Worm (Caenorhabditis elegans) whole organism, L1 larva: ENCODE results near the gene F41G3.6.

Source experiments
- C16A3.4 ChIP-seq: fragments of 150-350 bp; optimal IDR thresholded peaks from 2 replicates; lab custom pipeline; 2014; ENCODE audit warnings: missing biosample characterization, missing genetic modification characterization
- C34B4.2 ChIP-seq: sonication (generic microtip); optimal IDR thresholded peaks from 2 replicates; lab custom pipeline; 2017; ENCODE audit warnings: mild to moderate bottlenecking, missing genetic modification characterization, missing compliant biosample characterization
- F16B12.6 ChIP-seq: fragments of 150-350 bp; optimal IDR thresholded peaks from 2 replicates; lab custom pipeline; 2014; ENCODE audit warnings: missing biosample characterization, missing genetic modification characterization
- alr-1 ChIP-seq: fragments of 200-800 bp; sonication (Bioruptor generic); optimal IDR thresholded peaks from 2 replicates; lab custom pipeline; 2018; ENCODE audit warnings: borderline replicate concordance, mild to moderate bottlenecking, missing genetic modification characterization, missing compliant biosample characterization
- ama-1 ChIP-seq: fragments of 150-350 bp; optimal IDR thresholded peaks from 2 replicates; lab custom pipeline; 2014
- ceh-63 ChIP-seq: fragments of 200-800 bp; sonication (Bioruptor generic); optimal IDR thresholded peaks from 2 replicates; lab custom pipeline; 2018; ENCODE audit warnings: mild to moderate bottlenecking, missing genetic modification characterization, missing compliant biosample characterization
- ceh-82 ChIP-seq, 3 experiments: fragments of 150-350 bp in 1 of 3; sonication (generic microtip) in 2 of 3; optimal IDR thresholded peaks; 2 replicates each; lab custom pipeline; 2014 to 2017; ENCODE audit warnings: missing biosample characterization in 3 of 3, missing genetic modification characterization in 3 of 3
- dpl-1 ChIP-seq, 3 experiments: fragments of 150-350 bp in 2 of 3; sonication (generic microtip) in 1 of 3; optimal IDR thresholded peaks; 2 replicates each; lab custom pipeline; 2014 to 2017; ENCODE audit warnings: missing biosample characterization in 3 of 3, missing genetic modification characterization in 3 of 3, missing genetic modification reagents in 3 of 3
- efl-1 ChIP-seq, 4 experiments: fragments of 150-350 bp; optimal IDR thresholded peaks in 3 of 4; peaks in 1 of 4; 1 replicate in 1 of 4; 2 replicates in 3 of 4; lab custom pipeline; 2014; ENCODE audit warnings: missing biosample characterization in 2 of 4, missing genetic modification characterization in 2 of 4, missing genetic modification reagents in 2 of 4
- elt-2 ChIP-seq: sonication (generic microtip); optimal IDR thresholded peaks from 2 replicates; lab custom pipeline; 2016; ENCODE audit warnings: missing genetic modification characterization, mild to moderate bottlenecking, inconsistent platforms, missing compliant biosample characterization, missing genetic modification reagents
- elt-3 ChIP-seq, 6 experiments: fragments of 150-350 bp in 1 of 6; sonication (generic microtip); optimal IDR thresholded peaks; 2 replicates each; lab custom pipeline; 2017 to 2018; ENCODE audit warnings: missing biosample characterization in 6 of 6, missing genetic modification characterization in 6 of 6, inconsistent platforms in 1 of 6
- fkh-10 ChIP-seq: sonication (generic microtip); optimal IDR thresholded peaks from 2 replicates; lab custom pipeline; 2017; ENCODE audit warnings: missing biosample characterization, missing genetic modification reagents, missing genetic modification characterization
- fkh-4 ChIP-seq: sonication (generic microtip); optimal IDR thresholded peaks from 2 replicates; lab custom pipeline; 2016; ENCODE audit warnings: missing compliant biosample characterization, missing genetic modification characterization, borderline replicate concordance
- fkh-8 ChIP-seq: sonication (generic microtip); optimal IDR thresholded peaks from 2 replicates; lab custom pipeline; 2016; ENCODE audit warnings: mild to moderate bottlenecking, missing genetic modification characterization, missing compliant biosample characterization
- grh-1 ChIP-seq: fragments of 200-800 bp; sonication (Bioruptor generic); IDR thresholded peaks from 2 replicates; pipeline ENCODE4 v1.3.6; 2022; ENCODE audit warnings: missing genetic modification reagents, missing genetic modification characterization, missing compliant biosample characterization
- hlh-17 ChIP-seq: fragments of 200-800 bp; sonication (Bioruptor generic); optimal IDR thresholded peaks from 2 replicates; lab custom pipeline; 2018; ENCODE audit warnings: missing genetic modification characterization, mild to moderate bottlenecking, missing compliant biosample characterization, moderate library complexity, borderline replicate concordance
- hlh-4 ChIP-seq: sonication (generic microtip); optimal IDR thresholded peaks from 2 replicates; lab custom pipeline; 2016; ENCODE audit warnings: mild to moderate bottlenecking, missing genetic modification characterization, missing compliant biosample characterization
- hpl-2 ChIP-seq: fragments of 150-350 bp; optimal IDR thresholded peaks from 2 replicates; lab custom pipeline; 2014; ENCODE audit warnings: missing biosample characterization, missing genetic modification reagents, missing genetic modification characterization
- irx-1 ChIP-seq: sonication (generic microtip); optimal IDR thresholded peaks from 2 replicates; lab custom pipeline; 2016; ENCODE audit warnings: missing genetic modification characterization, missing compliant biosample characterization
- isw-1 ChIP-seq: fragments of 200-800 bp; sonication (Bioruptor generic); IDR thresholded peaks from 2 replicates; pipeline ENCODE4 v1.3.6; 2022; ENCODE audit warnings: missing genetic modification characterization, missing compliant biosample characterization
- lin-15B ChIP-seq: fragments of 150-350 bp; sonication (generic microtip); optimal IDR thresholded peaks from 3 replicates; lab custom pipeline; 2014; ENCODE audit warnings: missing biosample characterization, missing genetic modification characterization
- lin-35 ChIP-seq, 2 experiments: fragments of 150-350 bp; optimal IDR thresholded peaks; 2 replicates each; lab custom pipeline; 2014; ENCODE audit warnings: missing biosample characterization in 2 of 2, missing genetic modification characterization in 2 of 2, missing genetic modification reagents in 2 of 2
- lin-39 ChIP-seq: fragments of 150-350 bp; optimal IDR thresholded peaks from 2 replicates; lab custom pipeline; 2014; ENCODE audit warnings: missing biosample characterization, missing genetic modification reagents, missing genetic modification characterization
- lir-3 ChIP-seq: sonication (generic microtip); optimal IDR thresholded peaks from 2 replicates; lab custom pipeline; 2016; ENCODE audit warnings: mild to moderate bottlenecking, missing genetic modification characterization, moderate library complexity, missing compliant biosample characterization; ENCODE audit not compliant: poor library complexity
- mab-9 ChIP-seq: fragments of 200-800 bp; sonication (Bioruptor generic); IDR thresholded peaks from 2 replicates; pipeline ENCODE4 v1.3.6; 2022; ENCODE audit warnings: missing genetic modification reagents, missing genetic modification characterization, missing compliant biosample characterization
- mdl-1 ChIP-seq, 2 experiments: fragments of 150-350 bp; optimal IDR thresholded peaks; 2 replicates each; lab custom pipeline; 2014 to 2017; ENCODE audit warnings: missing biosample characterization in 2 of 2, missing genetic modification characterization in 2 of 2, inconsistent platforms in 1 of 2
- mef-2 ChIP-seq: fragments of 150-350 bp; optimal IDR thresholded peaks from 2 replicates; lab custom pipeline; 2014; ENCODE audit warnings: missing biosample characterization, missing genetic modification characterization
- mep-1 ChIP-seq: fragments of 150-350 bp; optimal IDR thresholded peaks from 2 replicates; lab custom pipeline; 2014; ENCODE audit warnings: missing biosample characterization, missing genetic modification characterization
- nhr-11 ChIP-seq: fragments of 150-350 bp; optimal IDR thresholded peaks from 2 replicates; lab custom pipeline; 2014; ENCODE audit warnings: missing biosample characterization, missing genetic modification characterization
- nhr-19 ChIP-seq: fragments of 200-800 bp; sonication (Bioruptor generic); conservative IDR thresholded peaks from 2 replicates; pipeline ENCODE4 v1.3.6; 2022; ENCODE audit warnings: missing genetic modification characterization, missing compliant biosample characterization
- nhr-20 ChIP-seq: sonication (generic microtip); optimal IDR thresholded peaks from 2 replicates; lab custom pipeline; 2016; ENCODE audit warnings: mild to moderate bottlenecking, missing genetic modification characterization, missing compliant biosample characterization
- nhr-237 ChIP-seq: fragments of 150-350 bp; optimal IDR thresholded peaks from 2 replicates; lab custom pipeline; 2014; ENCODE audit warnings: missing biosample characterization, missing genetic modification characterization
- nhr-47 ChIP-seq: sonication (generic microtip); optimal IDR thresholded peaks from 2 replicates; lab custom pipeline; 2016; ENCODE audit warnings: mild to moderate bottlenecking, missing genetic modification characterization, moderate library complexity, missing compliant biosample characterization
- nhr-76 ChIP-seq: sonication (generic microtip); optimal IDR thresholded peaks from 2 replicates; lab custom pipeline; 2017; ENCODE audit warnings: missing biosample characterization, missing genetic modification characterization
- nhr-84 ChIP-seq: sonication (generic microtip); optimal IDR thresholded peaks from 2 replicates; lab custom pipeline; 2017; ENCODE audit warnings: missing biosample characterization, missing genetic modification characterization
- nhr-85 ChIP-seq: sonication (generic microtip); peaks from one replicate; lab custom pipeline; 2016; ENCODE audit warnings: missing genetic modification characterization, inconsistent platforms, missing compliant biosample characterization
- rnt-1 ChIP-seq: sonication (generic microtip); optimal IDR thresholded peaks from 2 replicates; lab custom pipeline; 2016; ENCODE audit warnings: mild to moderate bottlenecking, missing genetic modification characterization, moderate library complexity, missing compliant biosample characterization
- skn-1 ChIP-seq: fragments of 150-350 bp; optimal IDR thresholded peaks from 2 replicates; lab custom pipeline; 2014; ENCODE audit warnings: missing biosample characterization, missing genetic modification characterization
- snu-23 ChIP-seq: sonication (generic microtip); optimal IDR thresholded peaks from 2 replicates; lab custom pipeline; 2016; ENCODE audit warnings: missing genetic modification characterization, missing compliant biosample characterization
- sptf-1 ChIP-seq: fragments of 150-350 bp; optimal IDR thresholded peaks from 2 replicates; lab custom pipeline; 2014; ENCODE audit warnings: missing biosample characterization, missing genetic modification characterization
- sup-37 ChIP-seq: fragments of 200-800 bp; sonication (Bioruptor generic); optimal IDR thresholded peaks from 2 replicates; lab custom pipeline; 2018; ENCODE audit warnings: mild to moderate bottlenecking, missing genetic modification characterization, missing compliant biosample characterization
- swsn-7 ChIP-seq: sonication (generic microtip); optimal IDR thresholded peaks from 2 replicates; lab custom pipeline; 2016; ENCODE audit warnings: missing genetic modification characterization, missing compliant biosample characterization
- tbx-2 ChIP-seq: sonication (generic microtip); optimal IDR thresholded peaks from 2 replicates; lab custom pipeline; 2016; ENCODE audit warnings: missing genetic modification characterization, missing compliant biosample characterization
- unc-130 ChIP-seq: fragments of 150-350 bp; optimal IDR thresholded peaks from 2 replicates; lab custom pipeline; 2017; ENCODE audit warnings: missing biosample characterization, missing genetic modification characterization, inconsistent platforms
- unc-62 ChIP-seq: fragments of 150-350 bp; optimal IDR thresholded peaks from 2 replicates; lab custom pipeline; 2014; ENCODE audit warnings: missing biosample characterization, missing genetic modification reagents, missing genetic modification characterization
- unc-86 ChIP-seq: sonication (generic microtip); optimal IDR thresholded peaks from 2 replicates; lab custom pipeline; 2016; ENCODE audit warnings: missing genetic modification characterization, missing compliant biosample characterization
- unc-98 ChIP-seq: fragments of 200-800 bp; sonication (Bioruptor generic); IDR thresholded peaks from 2 replicates; pipeline ENCODE4 v1.3.6; 2022; ENCODE audit warnings: missing genetic modification characterization, missing compliant biosample characterization
- vab-15 ChIP-seq: sonication (generic microtip); optimal IDR thresholded peaks from 2 replicates; lab custom pipeline; 2017; ENCODE audit warnings: missing genotype, mild to moderate bottlenecking, missing genetic modification characterization, missing compliant biosample characterization
- zag-1 ChIP-seq: fragments of 150-350 bp; optimal IDR thresholded peaks from 2 replicates; lab custom pipeline; 2014; ENCODE audit warnings: missing biosample characterization, missing genetic modification characterization
- ztf-11 ChIP-seq, 2 experiments: sonication (generic microtip); optimal IDR thresholded peaks; 2 replicates each; lab custom pipeline; 2016 to 2017; ENCODE audit warnings: missing genetic modification characterization in 2 of 2, missing biosample characterization in 1 of 2, missing compliant biosample characterization in 1 of 2

The F41G3.6 gene

DNA sequence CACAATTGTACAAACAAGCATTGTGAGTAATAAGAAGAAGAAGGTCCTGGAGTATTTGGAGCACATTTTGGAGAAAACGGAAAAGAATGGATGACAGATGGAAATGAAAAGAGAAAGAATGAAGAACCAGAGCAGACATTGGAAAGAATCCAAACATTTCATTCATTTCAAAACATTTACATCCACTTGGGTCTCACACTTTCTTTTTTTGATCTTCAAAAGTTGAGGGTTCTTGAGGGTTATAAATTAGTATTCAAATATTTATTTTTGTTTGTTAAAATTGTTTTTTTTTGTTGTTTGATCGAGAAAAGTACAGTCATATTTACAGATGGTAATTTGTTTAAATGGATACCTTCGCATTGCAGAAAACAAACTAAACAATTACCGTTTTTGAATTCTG lies 9.0 kb upstream of the F41G3.6 start, which contains the start of gene T14B4.9:
TSS of gene T14B4.9 (minus strand) at position 101 of the 400 bp plus-strand sequence.
- TF ChIP-seq sup-37 (GFP tag; lab: Kevin White, UChicago) (no peak), lin-35 (GFP tag; optimal IDR thresholded peaks at IDR 0.05; lab: Kevin White, UChicago) (no peak), mab-9 (GFP tag; lab: Robert Waterston, UW) (no peak), nhr-85 (no peak), zag-1 (tag; lab: Kevin White, UChicago) (no peak), tbx-2 (no peak), unc-98 (no peak), elt-3 (tag; optimal IDR thresholded peaks at IDR 0.05; lab: Kevin White, UChicago) (no peak), nhr-20 (tag; lab: Kevin White, UChicago) (no peak)

DNA sequence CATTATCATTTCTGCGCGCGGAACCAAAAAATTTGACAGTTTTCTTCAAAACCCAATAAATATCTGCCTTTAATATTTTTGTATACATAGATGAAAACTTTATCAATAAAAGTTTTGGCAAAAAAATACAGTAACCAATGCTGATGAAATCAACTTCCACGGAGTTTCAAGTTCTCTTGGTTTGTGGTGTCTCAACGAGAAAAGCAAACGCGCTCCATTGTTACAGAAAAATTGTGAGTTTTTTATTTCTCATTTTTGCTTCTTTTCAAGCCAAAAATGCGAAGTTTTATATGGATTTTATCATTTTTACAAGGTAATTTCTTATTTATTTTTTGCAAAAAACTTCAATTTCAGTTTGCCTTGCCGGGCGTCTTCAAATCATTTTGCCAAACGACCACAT lies 8.0 kb upstream of the F41G3.6 start, which contains the start of gene T14B4.3:
TSS of gene T14B4.3 (plus strand) at position 264 of the 400 bp plus-strand sequence.
- peak; percentile 60 for TF ChIP-seq snu-23 (GFP tag; lab: Kevin White, UChicago)
- TF ChIP-seq unc-130 (tag; lab: Kevin White, UChicago), result no peak
- TF ChIP-seq ama-1, result no peak
- no peak for TF ChIP-seq irx-1 (tag; lab: Kevin White, UChicago)
- no peak for TF ChIP-seq alr-1 (tag; lab: Kevin White, UChicago)
- peak; percentile 78 for TF ChIP-seq lin-15B (tag; lab: Kevin White, UChicago)
- TF ChIP-seq sptf-1 (tag; lab: Kevin White, UChicago), result no peak
- TF ChIP-seq efl-1 (optimal IDR thresholded peaks at IDR 0.05; lab: Kevin White, UChicago), result peak; percentile 75 to 82
- peak; percentile 57 to 96 for TF ChIP-seq efl-1 (GFP tag; optimal IDR thresholded peaks at IDR 0.05 in 1 of 2; lab: Kevin White, UChicago)
- peak; percentile 6 for TF ChIP-seq nhr-237
- TF ChIP-seq hlh-17, result no peak
- peak; percentile 20 for TF ChIP-seq vab-15 (tag; lab: Kevin White, UChicago)
- TF ChIP-seq swsn-7, result peak; percentile 45
- no peak for TF ChIP-seq grh-1
- no peak for TF ChIP-seq C34B4.2 (tag; lab: Kevin White, UChicago)
- TF ChIP-seq fkh-8 (tag; lab: Kevin White, UChicago), result peak; percentile 56
- TF ChIP-seq mep-1, result peak; percentile 57
- TF ChIP-seq lin-39, result no peak
- peak; percentile 57 to 85 for TF ChIP-seq lin-35 (GFP tag; optimal IDR thresholded peaks at IDR 0.05; lab: Kevin White, UChicago)
- TF ChIP-seq hpl-2 (GFP tag; lab: Kevin White, UChicago), result no peak
- TF ChIP-seq ceh-82 (tag; optimal IDR thresholded peaks at IDR 0.05; lab: Kevin White, UChicago), result peak in 2 of 3 experiments; percentile 41 to 64
- TF ChIP-seq nhr-76 (tag; lab: Kevin White, UChicago), result no peak
- peak; percentile 57 for TF ChIP-seq nhr-20 (tag; lab: Kevin White, UChicago)
- TF ChIP-seq lir-3 (tag; lab: Kevin White, UChicago), result peak; percentile 77
- no peak for TF ChIP-seq zag-1 (tag; lab: Kevin White, UChicago)
- TF ChIP-seq skn-1 (tag; lab: Kevin White, UChicago), result peak; percentile 43
- TF ChIP-seq unc-86 (tag; lab: Kevin White, UChicago), result peak; percentile 14
- TF ChIP-seq fkh-4 (tag; lab: Kevin White, UChicago), result no peak
- TF ChIP-seq isw-1 (GFP tag; lab: Robert Waterston, UW), result peak; percentile 32
- no peak for TF ChIP-seq unc-62 (GFP tag; lab: Kevin White, UChicago)
- TF ChIP-seq fkh-10 (GFP tag; lab: Kevin White, UChicago), result no peak
- peak in 1 of 2 experiments; percentile 35 for TF ChIP-seq mdl-1 (tag; optimal IDR thresholded peaks at IDR 0.05; lab: Kevin White, UChicago)
- TF ChIP-seq F16B12.6 (tag; lab: Kevin White, UChicago), result peak; percentile 46
- TF ChIP-seq nhr-47 (tag; lab: Kevin White, UChicago), result peak; percentile 61
- peak; percentile 53 to 72 (median 71) for TF ChIP-seq dpl-1 (GFP tag; optimal IDR thresholded peaks at IDR 0.05; lab: Kevin White, UChicago)
- no peak for TF ChIP-seq hlh-4 (tag; lab: Kevin White, UChicago)
- TF ChIP-seq elt-2 (tag; lab: Kevin White, UChicago), result no peak
- peak; percentile 31; the same call in 1 of the 2 replicates for TF ChIP-seq nhr-19 (GFP tag; lab: Robert Waterston, UW)
- TF ChIP-seq C16A3.4 (tag; lab: Kevin White, UChicago), result peak; percentile 83
- TF ChIP-seq unc-98, result no peak
- no peak for TF ChIP-seq mef-2
- no peak for TF ChIP-seq nhr-84
- TF ChIP-seq nhr-11 (tag; lab: Kevin White, UChicago), result no peak
- TF ChIP-seq ztf-11 (tag; optimal IDR thresholded peaks at IDR 0.05; lab: Kevin White, UChicago), result peak in 1 of 2 experiments; percentile 67
- TF ChIP-seq ceh-63, result no peak
- TF ChIP-seq rnt-1 (tag; lab: Kevin White, UChicago), result peak; percentile 88
